Worm (Caenorhabditis elegans) whole organism, late embryonic: Measurements from ENCODE around the gene F17E9.4.

ENCODE experiments used
- Y22D7AL.16 ChIP-seq: sonication (generic microtip); optimal IDR thresholded peaks from 2 replicates; lab custom pipeline; 2016; ENCODE audit warnings: missing genetic modification characterization, missing compliant biosample characterization
- ama-1 ChIP-seq: fragments of 150-350 bp; optimal IDR thresholded peaks from 2 replicates; lab custom pipeline; 2014
- ceh-9 ChIP-seq: sonication (generic microtip); optimal IDR thresholded peaks from 2 replicates; lab custom pipeline; 2016; ENCODE audit warnings: mild to moderate bottlenecking, missing genetic modification characterization, inconsistent platforms, missing compliant biosample characterization
- fkh-10 ChIP-seq: fragments of 150-350 bp; optimal IDR thresholded peaks from 2 replicates; lab custom pipeline; 2014; ENCODE audit warnings: missing biosample characterization, missing genetic modification reagents, missing genetic modification characterization
- lim-6 ChIP-seq: sonication (generic microtip); optimal IDR thresholded peaks from 2 replicates; lab custom pipeline; 2016; ENCODE audit warnings: missing genetic modification characterization, missing compliant biosample characterization
- mec-3 ChIP-seq: sonication (generic microtip); optimal IDR thresholded peaks from 2 replicates; lab custom pipeline; 2016; ENCODE audit warnings: borderline replicate concordance, missing genetic modification characterization, missing compliant biosample characterization
- nhr-11 ChIP-seq: fragments of 150-350 bp; optimal IDR thresholded peaks from 2 replicates; lab custom pipeline; 2014; ENCODE audit warnings: missing biosample characterization, missing genetic modification characterization

DNA sequence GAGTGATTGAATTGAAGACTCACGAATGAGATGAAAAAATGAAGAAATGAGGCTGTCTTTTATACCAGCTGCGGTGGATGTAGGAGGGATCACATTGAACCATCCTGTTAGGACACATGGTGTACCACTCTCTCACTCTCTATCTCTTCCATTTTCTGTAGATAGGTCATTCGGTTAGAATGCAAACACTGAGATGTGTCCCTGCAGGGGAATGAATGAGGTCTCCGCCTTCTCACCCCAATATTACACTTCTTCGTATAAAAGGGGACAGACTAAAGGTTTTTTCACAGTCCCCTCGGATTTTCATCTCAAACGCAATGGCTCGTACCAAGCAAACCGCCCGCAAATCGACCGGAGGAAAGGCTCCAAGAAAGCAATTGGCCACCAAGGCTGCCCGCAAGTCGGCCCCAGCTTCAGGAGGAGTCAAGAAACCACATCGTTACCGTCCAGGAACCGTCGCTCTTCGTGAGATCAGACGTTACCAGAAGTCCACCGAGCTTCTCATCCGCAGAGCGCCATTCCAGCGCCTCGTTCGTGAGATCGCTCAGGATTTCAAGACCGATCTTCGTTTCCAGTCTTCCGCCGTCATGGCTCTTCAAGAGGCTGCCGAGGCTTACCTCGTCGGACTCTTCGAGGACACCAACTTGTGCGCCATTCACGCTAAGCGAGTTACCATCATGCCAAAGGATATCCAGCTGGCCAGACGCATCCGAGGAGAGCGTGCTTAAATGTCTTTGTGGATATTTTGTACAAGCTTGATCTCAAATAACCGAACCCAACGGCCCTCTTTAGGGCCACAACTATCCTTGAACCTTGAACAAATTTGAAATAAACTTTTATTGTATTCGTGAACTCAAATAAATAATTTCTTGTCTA, 13.9 kb upstream of the F17E9.4 start, which contains the start of gene his-32:
- TF ChIP-seq fkh-10: no peak
- peak; percentile 89 for TF ChIP-seq ama-1 (lab: Kevin White, UChicago)
- no peak for TF ChIP-seq ceh-9 (tag; lab: Kevin White, UChicago)
- TF ChIP-seq mec-3 (tag; lab: Kevin White, UChicago): no peak
- no peak for TF ChIP-seq nhr-11 (tag; lab: Kevin White, UChicago)
- TF ChIP-seq lim-6 (tag; lab: Kevin White, UChicago): no peak
- no peak for TF ChIP-seq Y22D7AL.16 (tag; lab: Kevin White, UChicago)
